Worm (Caenorhabditis elegans): ENCODE data around the gene clec-191.

DNA sequence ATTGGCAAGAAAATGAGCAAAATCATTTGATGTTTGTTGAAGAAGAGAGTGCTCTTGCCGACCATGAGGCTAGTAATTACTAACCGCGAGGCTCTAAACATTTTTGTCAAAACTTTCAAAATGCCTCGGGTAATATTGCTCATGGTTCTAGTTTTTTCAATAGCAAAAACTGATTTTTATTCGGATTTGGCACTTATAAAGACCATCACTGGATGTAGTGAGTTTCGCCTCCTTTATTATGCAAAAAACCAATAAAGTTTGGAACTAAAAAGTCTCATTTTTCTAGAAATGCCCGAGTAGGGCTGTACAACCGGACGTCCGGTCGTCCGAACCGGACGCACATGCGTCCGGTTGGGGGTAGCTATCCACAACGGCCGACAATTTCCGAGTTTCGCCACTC lies 47.5 kb downstream of the clec-191 start, which contains the start of the genes hpa-1 and irld-39:
- TF ChIP-seq R02D3.7 (tag; optimal IDR thresholded peaks at IDR 0.05) = no peak
- TF ChIP-seq dmd-4 (tag; optimal IDR thresholded peaks at IDR 0.05) = no peak
- no peak for TF ChIP-seq ztf-1 (GFP tag; conservative IDR thresholded peaks at IDR 0.05)
- TF ChIP-seq elt-3 (tag; optimal IDR thresholded peaks at IDR 0.05) = no peak
- no peak for TF ChIP-seq ztf-11 (tag; optimal IDR thresholded peaks at IDR 0.05)
- TF ChIP-seq zag-1 (tag; optimal IDR thresholded peaks at IDR 0.05) = no peak
- TF ChIP-seq unc-62 (GFP tag; optimal IDR thresholded peaks at IDR 0.05) = no peak
- no peak for TF ChIP-seq ama-1 (optimal IDR thresholded peaks at IDR 0.05)
- TF ChIP-seq mdl-1 (tag; optimal IDR thresholded peaks at IDR 0.05) = no peak
- TF ChIP-seq ZK546.5 (tag; optimal IDR thresholded peaks at IDR 0.05) = no peak

Measured in whole organism, L2 larva.